Fruit fly (Drosophila melanogaster) whole organism, embryonic: ENCODE data around the gene CG7889.

Source experiments
- Asciz ChIP-seq: fragments of 200-800 bp; sonication (Bioruptor generic); optimal IDR thresholded peaks from 2 replicates; lab custom pipeline; 2017; ENCODE audit warnings: missing biosample characterization, mild to moderate bottlenecking, missing genetic modification characterization, missing genetic modification reagents
- Atf6 ChIP-seq: fragments of 200-800 bp; sonication (Bioruptor generic); IDR thresholded peaks from 2 replicates; pipeline ENCODE4 v1.3.6; 2022; ENCODE audit warnings: missing biosample characterization, missing genetic modification characterization
- Bdp1 ChIP-seq: fragments of 200-800 bp; sonication (Bioruptor generic); optimal IDR thresholded peaks from 3 replicates; lab custom pipeline; 2016; ENCODE audit warnings: missing biosample characterization, missing genetic modification characterization
- Blimp-1 ChIP-seq: fragments of 200-800 bp; sonication (Bioruptor generic); optimal IDR thresholded peaks from 3 replicates; lab custom pipeline; 2018; ENCODE audit warnings: missing biosample characterization, missing genetic modification characterization, mild to moderate bottlenecking, moderate library complexity, missing genetic modification reagents
- CG10209 ChIP-seq: fragments of 200-800 bp; sonication (Bioruptor generic); optimal IDR thresholded peaks from 3 replicates; lab custom pipeline; 2017; ENCODE audit warnings: missing biosample characterization, mild to moderate bottlenecking, missing genetic modification characterization, missing genetic modification reagents
- CG10267 ChIP-seq: fragments of 200-800 bp; sonication (Bioruptor generic); optimal IDR thresholded peaks from 2 replicates; lab custom pipeline; 2018; ENCODE audit warnings: missing biosample characterization, mild to moderate bottlenecking, missing genetic modification characterization, moderate library complexity
- CG11456 ChIP-seq: fragments of 200-800 bp; sonication (Bioruptor generic); IDR thresholded peaks from 3 replicates; pipeline ENCODE4 v1.3.6; 2022; ENCODE audit warnings: missing biosample characterization, missing genetic modification characterization
- CG12155 ChIP-seq: fragments of 200-800 bp; sonication (Bioruptor generic); optimal IDR thresholded peaks from 3 replicates; lab custom pipeline; 2016; ENCODE audit warnings: missing biosample characterization, missing genetic modification characterization
- CG1647 ChIP-seq: fragments of 200-800 bp; sonication (Bioruptor generic); optimal IDR thresholded peaks from 3 replicates; lab custom pipeline; 2016; ENCODE audit warnings: missing biosample characterization, missing genetic modification characterization
- CG17361 ChIP-seq: fragments of 200-800 bp; sonication (Bioruptor generic); IDR thresholded peaks from 3 replicates; pipeline ENCODE4 v1.3.6; 2022; ENCODE audit warnings: missing biosample characterization, missing genetic modification characterization
- CG17829 ChIP-seq: fragments of 200-800 bp; optimal IDR thresholded peaks from 2 replicates; lab custom pipeline; 2019; ENCODE audit warnings: missing biosample characterization, mild to moderate bottlenecking, missing genetic modification characterization, moderate library complexity
- CG2678 ChIP-seq: fragments of 200-800 bp; sonication (Bioruptor generic); optimal IDR thresholded peaks from 3 replicates; lab custom pipeline; 2019; ENCODE audit warnings: missing biosample characterization, mild to moderate bottlenecking, missing genetic modification characterization, moderate library complexity
- CG2889 ChIP-seq: fragments of 200-800 bp; sonication (Bioruptor generic); IDR thresholded peaks from 3 replicates; pipeline ENCODE4 v1.3.6; 2022; ENCODE audit warnings: missing biosample characterization, missing genetic modification characterization
- CG30403 ChIP-seq: fragments of 200-800 bp; sonication (Bioruptor generic); optimal IDR thresholded peaks from 3 replicates; lab custom pipeline; 2016; ENCODE audit warnings: missing biosample characterization, missing genetic modification characterization
- CG34224 ChIP-seq: fragments of 200-800 bp; sonication (Bioruptor generic); IDR thresholded peaks from 3 replicates; pipeline ENCODE4 v1.3.6; 2022; ENCODE audit warnings: missing biosample characterization, missing genetic modification characterization; ENCODE audit not compliant: partially characterized antibody
- CG43689 ChIP-seq: fragments of 200-800 bp; sonication (Bioruptor generic); IDR thresholded peaks from 2 replicates; pipeline ENCODE4 v1.3.6; 2022; ENCODE audit warnings: missing biosample characterization, missing genetic modification characterization
- CG6683 ChIP-seq: fragments of 200-800 bp; sonication (Bioruptor generic); optimal IDR thresholded peaks from 2 replicates; lab custom pipeline; 2017; ENCODE audit warnings: missing biosample characterization, mild to moderate bottlenecking, missing genetic modification characterization, missing genetic modification reagents
- CG7357 ChIP-seq: fragments of 200-800 bp; sonication (Bioruptor generic); IDR thresholded peaks from 3 replicates; pipeline ENCODE4 v1.3.6; 2022; ENCODE audit warnings: missing biosample characterization, missing genetic modification characterization
- CG7556 ChIP-seq: fragments of 200-800 bp; sonication (Bioruptor generic); optimal IDR thresholded peaks from 2 replicates; lab custom pipeline; 2017; ENCODE audit warnings: missing biosample characterization, mild to moderate bottlenecking, missing genetic modification characterization
- CG9215 ChIP-seq: fragments of 200-800 bp; sonication (Bioruptor generic); IDR thresholded peaks from 2 replicates; pipeline ENCODE4 v1.3.6; 2022; ENCODE audit warnings: missing biosample characterization, missing genetic modification characterization
- CTCF ChIP-seq: fragments of 200-800 bp; sonication (Bioruptor generic); optimal IDR thresholded peaks from 2 replicates; lab custom pipeline; 2017; ENCODE audit warnings: missing biosample characterization, mild to moderate bottlenecking, missing genetic modification characterization, moderate library complexity
- Dip3 ChIP-seq: fragments of 200-800 bp; sonication (Bioruptor generic); optimal IDR thresholded peaks from 3 replicates; lab custom pipeline; 2016; ENCODE audit warnings: missing biosample characterization, missing genetic modification characterization
- Doc2 ChIP-seq: fragments of 200-800 bp; sonication (Bioruptor generic); IDR thresholded peaks from 2 replicates; pipeline ENCODE4 v1.3.6; 2022; ENCODE audit warnings: missing biosample characterization, missing genetic modification characterization
- H2.0 ChIP-seq: fragments of 200-800 bp; sonication (Bioruptor generic); IDR thresholded peaks from 2 replicates; pipeline ENCODE4 v1.3.6; 2022; ENCODE audit warnings: missing biosample characterization, missing genetic modification characterization
- Hmr ChIP-seq: fragments of 200-800 bp; sonication (Bioruptor generic); optimal IDR thresholded peaks from 3 replicates; lab custom pipeline; 2017; ENCODE audit warnings: mild to moderate bottlenecking, missing biosample characterization, missing genetic modification reagents, missing genetic modification characterization
- Mad ChIP-seq: fragments of 200-800 bp; sonication (Bioruptor generic); optimal IDR thresholded peaks from 2 replicates; lab custom pipeline; 2016; ENCODE audit warnings: missing biosample characterization, missing genetic modification characterization
- Nf-YB ChIP-seq: fragments of 200-800 bp; sonication (Bioruptor generic); optimal IDR thresholded peaks from 3 replicates; lab custom pipeline; 2019; ENCODE audit warnings: missing biosample characterization, mild to moderate bottlenecking, missing genetic modification characterization, moderate library complexity
- Oli ChIP-seq: fragments of 200-800 bp; sonication (Bioruptor generic); optimal IDR thresholded peaks from 2 replicates; lab custom pipeline; 2018; ENCODE audit warnings: missing biosample characterization, mild to moderate bottlenecking, missing genetic modification characterization, moderate library complexity
- Scr ChIP-seq: fragments of 200-800 bp; sonication (Bioruptor generic); IDR thresholded peaks from 2 replicates; pipeline ENCODE4 v1.3.6; 2022; ENCODE audit warnings: missing biosample characterization, missing genetic modification characterization; ENCODE audit not compliant: partially characterized antibody
- Sox102F ChIP-seq: fragments of 200-800 bp; sonication (Bioruptor generic); optimal IDR thresholded peaks from 2 replicates; lab custom pipeline; 2018; ENCODE audit warnings: missing biosample characterization, mild to moderate bottlenecking, missing genetic modification characterization, moderate library complexity
- Stat92E ChIP-seq, 3 experiments: fragments of >200 bp in 2 of 3; fragments of 200-800 bp in 1 of 3; sonication (Bioruptor generic) in 1 of 3; optimal IDR thresholded peaks; 2 replicates each; lab custom pipeline; 2017 to 2019; ENCODE audit warnings: missing biosample characterization in 3 of 3, missing genetic modification characterization in 3 of 3, mild to moderate bottlenecking in 1 of 3, moderate library complexity in 1 of 3
- ac ChIP-seq: fragments of 200-800 bp; sonication (Bioruptor generic); optimal IDR thresholded peaks from 3 replicates; lab custom pipeline; 2017; ENCODE audit warnings: missing biosample characterization, mild to moderate bottlenecking, missing genetic modification characterization
- bcd ChIP-seq: fragments of 200-800 bp; sonication (Bioruptor generic); optimal IDR thresholded peaks from 2 replicates; lab custom pipeline; 2017; ENCODE audit warnings: missing biosample characterization, mild to moderate bottlenecking, missing genetic modification characterization
- btn ChIP-seq: fragments of 200-800 bp; sonication (Bioruptor generic); optimal IDR thresholded peaks from 2 replicates; lab custom pipeline; 2016; ENCODE audit warnings: missing biosample characterization, missing genetic modification characterization
- caup ChIP-seq: fragments of 200-800 bp; sonication (Bioruptor generic); optimal IDR thresholded peaks from 3 replicates; lab custom pipeline; 2017; ENCODE audit warnings: missing biosample characterization, mild to moderate bottlenecking, missing genetic modification characterization, moderate library complexity; ENCODE audit not compliant: severe bottlenecking
- cg ChIP-seq: fragments of 200-800 bp; sonication (Bioruptor generic); optimal IDR thresholded peaks from 3 replicates; lab custom pipeline; 2019; ENCODE audit warnings: missing biosample characterization, mild to moderate bottlenecking, missing genetic modification characterization, moderate library complexity
- dmrt99B ChIP-seq: fragments of 200-800 bp; sonication (Bioruptor generic); optimal IDR thresholded peaks from 2 replicates; lab custom pipeline; 2018; ENCODE audit warnings: missing biosample characterization, mild to moderate bottlenecking, missing genetic modification characterization, moderate library complexity
- emc ChIP-seq: fragments of 200-800 bp; sonication (Bioruptor generic); optimal IDR thresholded peaks from 2 replicates; lab custom pipeline; 2016; ENCODE audit warnings: missing biosample characterization, missing genetic modification characterization
- esg ChIP-seq: fragments of 200-800 bp; sonication (Bioruptor generic); conservative IDR thresholded peaks from 2 replicates; pipeline ENCODE4 v1.3.6; 2022; ENCODE audit warnings: missing biosample characterization, missing genetic modification characterization
- eyg ChIP-seq: fragments of 200-800 bp; sonication (Bioruptor generic); optimal IDR thresholded peaks from 3 replicates; lab custom pipeline; 2016; ENCODE audit warnings: missing biosample characterization, missing genetic modification characterization
- gcm ChIP-seq: fragments of 200-800 bp; sonication (Bioruptor generic); optimal IDR thresholded peaks from 2 replicates; lab custom pipeline; 2019; ENCODE audit warnings: missing biosample characterization, mild to moderate bottlenecking, missing genetic modification characterization, moderate library complexity
- grau ChIP-seq: fragments of 200-800 bp; optimal IDR thresholded peaks from 3 replicates; lab custom pipeline; 2019; ENCODE audit warnings: missing biosample characterization, mild to moderate bottlenecking, missing genetic modification characterization, moderate library complexity
- gt ChIP-seq: fragments of 200-800 bp; sonication (Bioruptor generic); IDR thresholded peaks from 2 replicates; pipeline ENCODE4 v1.3.6; 2022; ENCODE audit warnings: missing biosample characterization, missing genetic modification characterization
- odd ChIP-seq: fragments of 200-800 bp; sonication (Bioruptor generic); optimal IDR thresholded peaks from 2 replicates; lab custom pipeline; 2017; ENCODE audit warnings: missing biosample characterization, mild to moderate bottlenecking, missing genetic modification characterization
- onecut ChIP-seq: fragments of 200-800 bp; sonication (Bioruptor generic); IDR thresholded peaks from 2 replicates; pipeline ENCODE4 v1.3.6; 2022; ENCODE audit warnings: missing biosample characterization, missing genetic modification characterization
- phol ChIP-seq: fragments of 200-800 bp; sonication (Bioruptor generic); optimal IDR thresholded peaks from 3 replicates; lab custom pipeline; 2018; ENCODE audit warnings: missing biosample characterization, mild to moderate bottlenecking, missing genetic modification characterization, moderate library complexity
- row ChIP-seq: fragments of 200-800 bp; sonication (Bioruptor generic); IDR thresholded peaks from 3 replicates; pipeline ENCODE4 v1.3.6; 2022; ENCODE audit warnings: missing biosample characterization, missing genetic modification characterization
- sc ChIP-seq, 3 experiments: fragments of >200 bp in 2 of 3; fragments of 200-800 bp in 1 of 3; sonication (Bioruptor generic) in 1 of 3; optimal IDR thresholded peaks; 2 replicates in 2 of 3; 3 replicates in 1 of 3; lab custom pipeline; 2017; ENCODE audit warnings: mild to moderate bottlenecking in 1 of 3, missing biosample characterization in 1 of 3, missing genetic modification characterization in 1 of 3, missing genetic modification reagents in 1 of 3
- tin ChIP-seq: fragments of 200-800 bp; sonication (Bioruptor generic); optimal IDR thresholded peaks from 3 replicates; lab custom pipeline; 2016; ENCODE audit warnings: missing biosample characterization, missing genetic modification characterization

Gene CG7889

dm6 chrX:19224580-19225303 is 18.7 kb upstream of the CG7889 start (continued):
- TF ChIP-seq CG12155 = no peak
- TF ChIP-seq gt (GFP tag; lab: Robert Waterston, UW) = no peak
- TF ChIP-seq tin (GFP tag; lab: Kevin White, UChicago) = peak; percentile 5
- TF ChIP-seq Bdp1 (GFP tag; lab: Kevin White, UChicago) = no peak
- peak; percentile 91 for TF ChIP-seq Blimp-1 (GFP tag; lab: Kevin White, UChicago)
- peak; percentile 56 for TF ChIP-seq Oli (tag; lab: Kevin White, UChicago)
- no peak for TF ChIP-seq caup (GFP tag; lab: Kevin White, UChicago)
- no peak for TF ChIP-seq CG9215
- TF ChIP-seq cg = no peak
- no peak for TF ChIP-seq Dip3
- peak; percentile 35 for TF ChIP-seq bcd (GFP tag; lab: Kevin White, UChicago)
- peak; percentile 5 for TF ChIP-seq Nf-YB (GFP tag; lab: Kevin White, UChicago)
- TF ChIP-seq ac (GFP tag; lab: Kevin White, UChicago) = no peak
- TF ChIP-seq Scr (GFP tag; lab: Robert Waterston, UW) = no peak
- TF ChIP-seq CG10209 (GFP tag; lab: Kevin White, UChicago) = peak; percentile 34
- no peak for TF ChIP-seq Stat92E (GFP tag; optimal IDR thresholded peaks at IDR 0.05; lab: Kevin White, UChicago)
- TF ChIP-seq odd (GFP tag; lab: Kevin White, UChicago) = peak; percentile 27
- no peak for TF ChIP-seq H2.0
- TF ChIP-seq Mad (GFP tag; lab: Kevin White, UChicago) = no peak
- no peak for TF ChIP-seq btn (GFP tag; lab: Kevin White, UChicago)
- TF ChIP-seq esg = no peak; the same call in 1 of the 2 replicates
- no peak for TF ChIP-seq CG34224 (GFP tag; lab: Robert Waterston, UW)
- TF ChIP-seq Asciz (GFP tag; lab: Kevin White, UChicago) = no peak
- TF ChIP-seq CG7556 (GFP tag; lab: Kevin White, UChicago) = peak; percentile 76
- peak; percentile 64 for TF ChIP-seq Sox102F (GFP tag; lab: Kevin White, UChicago)
- no peak for TF ChIP-seq onecut
- peak; percentile 47 for TF ChIP-seq CG17829 (tag; lab: Kevin White, UChicago)
- no peak for TF ChIP-seq Atf6
- TF ChIP-seq CG43689 = no peak
- peak; percentile 70 for TF ChIP-seq phol (tag; lab: Kevin White, UChicago)
- no peak for TF ChIP-seq CG7357 (GFP tag; lab: Robert Waterston, UW)
- TF ChIP-seq sc (optimal IDR thresholded peaks at IDR 0.05; lab: Kevin White, UChicago) = no peak
- peak; percentile 30 for TF ChIP-seq sc (GFP tag; optimal IDR thresholded peaks at IDR 0.05; lab: Kevin White, UChicago)
- no peak for TF ChIP-seq Doc2 (GFP tag; lab: Robert Waterston, UW)
- peak; percentile 53 for TF ChIP-seq CG30403 (GFP tag; lab: Kevin White, UChicago)
- TF ChIP-seq eyg (GFP tag; lab: Kevin White, UChicago) = no peak
- TF ChIP-seq CG10267 (tag; lab: Kevin White, UChicago) = peak; percentile 31
- TF ChIP-seq dmrt99B (tag; lab: Kevin White, UChicago) = peak; percentile 70
- TF ChIP-seq CG1647 (GFP tag; lab: Kevin White, UChicago) = no peak
- no peak for TF ChIP-seq emc (GFP tag; lab: Kevin White, UChicago)
- peak; percentile 28 for TF ChIP-seq Hmr (GFP tag; lab: Kevin White, UChicago)
- TF ChIP-seq CG2678 (tag; lab: Kevin White, UChicago) = peak; percentile 64
- TF ChIP-seq CG2889 (GFP tag; lab: Robert Waterston, UW) = no peak
- TF ChIP-seq gcm (GFP tag; lab: Kevin White, UChicago) = peak; percentile 8
- peak; percentile 3 for TF ChIP-seq CTCF
- no peak for TF ChIP-seq CG11456 (GFP tag; lab: Robert Waterston, UW)
- peak; percentile 56 for TF ChIP-seq grau (tag; lab: Kevin White, UChicago)
- TF ChIP-seq CG6683 (GFP tag; lab: Kevin White, UChicago) = no peak
- peak; percentile 89 for TF ChIP-seq CG17361 (GFP tag; lab: Robert Waterston, UW)
- peak; percentile 30; the same call in 1 of the 3 replicates for TF ChIP-seq row (GFP tag; lab: Robert Waterston, UW)
